Worm (Caenorhabditis elegans) whole organism, early embryonic: Measurements from ENCODE around the gene zzz-1.

Source experiments
- B0310.2 ChIP-seq: sonication (generic microtip); optimal IDR thresholded peaks from 2 replicates; lab custom pipeline; 2016; ENCODE audit warnings: mild to moderate bottlenecking, missing genetic modification characterization, missing compliant biosample characterization
- F13C5.2 ChIP-seq: sonication (generic microtip); optimal IDR thresholded peaks from 2 replicates; lab custom pipeline; 2017; ENCODE audit warnings: mild to moderate bottlenecking, missing genetic modification characterization, inconsistent platforms, missing compliant biosample characterization
- ama-1 ChIP-seq: fragments of 150-350 bp; optimal IDR thresholded peaks from 2 replicates; lab custom pipeline; 2014
- ceh-13 ChIP-seq: fragments of 200-800 bp; sonication (Bioruptor generic); optimal IDR thresholded peaks from 2 replicates; lab custom pipeline; 2018; ENCODE audit warnings: mild to moderate bottlenecking, missing genetic modification characterization, missing compliant biosample characterization
- ceh-36 ChIP-seq: sonication (generic microtip); optimal IDR thresholded peaks from 2 replicates; lab custom pipeline; 2016; ENCODE audit warnings: missing genetic modification characterization, inconsistent platforms, missing compliant biosample characterization
- flt-1 ChIP-seq: fragments of 200-800 bp; sonication (Bioruptor generic); IDR thresholded peaks from 2 replicates; pipeline ENCODE4 v1.3.6; 2022; ENCODE audit warnings: missing genetic modification characterization, missing compliant biosample characterization
- hmg-4 ChIP-seq: fragments of 200-800 bp; sonication (Bioruptor generic); optimal IDR thresholded peaks from 2 replicates; lab custom pipeline; 2018; ENCODE audit warnings: mild to moderate bottlenecking, missing genetic modification characterization, missing compliant biosample characterization
- hnd-1 ChIP-seq: sonication (generic microtip); optimal IDR thresholded peaks from 2 replicates; lab custom pipeline; 2016; ENCODE audit warnings: missing genetic modification characterization, missing compliant biosample characterization
- pes-1 ChIP-seq: fragments of 200-800 bp; sonication (Bioruptor generic); IDR thresholded peaks from 2 replicates; pipeline ENCODE4 v1.3.6; 2022; ENCODE audit warnings: missing genetic modification reagents, missing genetic modification characterization, missing compliant biosample characterization
- scrt-1 ChIP-seq: fragments of 200-800 bp; sonication (Bioruptor generic); IDR thresholded peaks from 2 replicates; pipeline ENCODE4 v1.3.6; 2022; ENCODE audit warnings: missing genetic modification characterization, missing compliant biosample characterization
- sea-1 ChIP-seq: fragments of 200-800 bp; sonication (Bioruptor generic); conservative IDR thresholded peaks from 2 replicates; pipeline ENCODE4 v1.3.6; 2022; ENCODE audit warnings: missing genetic modification characterization, missing compliant biosample characterization
- tbx-11 ChIP-seq: fragments of 200-800 bp; sonication (Bioruptor generic); IDR thresholded peaks from 2 replicates; pipeline ENCODE4 v1.3.6; 2022; ENCODE audit warnings: missing genetic modification characterization, missing compliant biosample characterization
- tbx-37 ChIP-seq: fragments of 200-800 bp; sonication (Bioruptor generic); conservative IDR thresholded peaks from 2 replicates; pipeline ENCODE4 v1.3.6; 2022; ENCODE audit warnings: missing genetic modification reagents, missing genetic modification characterization, missing compliant biosample characterization

- TF ChIP-seq ama-1 (lab: Kevin White, UChicago) (no peak), tbx-11 (GFP tag; lab: Robert Waterston, UW) (no peak), hnd-1 (tag; lab: Kevin White, UChicago) (no peak), sea-1 (GFP tag; lab: Robert Waterston, UW) (no peak), tbx-37 (GFP tag; lab: Robert Waterston, UW) (no peak), flt-1 (GFP tag; lab: Robert Waterston, UW) (no peak), scrt-1 (GFP tag; lab: Robert Waterston, UW) (no peak), pes-1 (no peak), ceh-13 (GFP tag; lab: Kevin White, UChicago) (no peak), B0310.2 (tag; lab: Kevin White, UChicago) (no peak), F13C5.2 (tag; lab: Kevin White, UChicago) (no peak), ceh-36 (tag; lab: Kevin White, UChicago) (no peak), hmg-4 (GFP tag; lab: Kevin White, UChicago) (no peak)
Measured at ce11 chrV:10887564-10887963, 21.4 kb downstream of the zzz-1 start.
